Worm (Caenorhabditis elegans): ENCODE measurements around the gene C34C12.2.

DNA sequence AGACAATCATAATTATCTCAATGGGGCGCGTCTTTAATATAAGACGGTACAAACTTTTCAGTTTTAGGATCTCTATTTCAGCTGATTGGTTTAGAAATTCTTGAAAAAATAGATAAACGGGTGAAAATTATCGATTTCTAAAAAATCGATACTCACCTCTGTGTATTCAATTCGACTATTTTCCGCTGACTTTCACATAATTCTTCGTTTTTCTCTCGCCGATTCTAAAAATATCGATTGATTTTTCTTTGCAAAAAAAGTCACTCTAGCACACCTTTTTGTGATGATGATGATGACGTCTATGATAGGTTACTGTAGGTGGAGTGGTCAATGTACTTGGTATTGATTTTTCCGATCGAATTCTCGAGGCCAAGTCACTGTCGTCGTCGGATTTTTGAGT is 23.8 kb upstream of the C34C12.2 start:
- TF ChIP-seq ham-2 (GFP tag; optimal IDR thresholded peaks at IDR 0.05) (no peak), flh-1 (GFP tag; optimal IDR thresholded peaks at IDR 0.05) (no peak), elt-1 (tag; optimal IDR thresholded peaks at IDR 0.05; ENCODE audit: borderline replicate concordance, insufficient read depth) (no peak), nhr-76 (tag; optimal IDR thresholded peaks at IDR 0.05) (no peak), drap-1 (GFP tag; optimal IDR thresholded peaks at IDR 0.05) (no peak), tbx-8 (GFP tag; optimal IDR thresholded peaks at IDR 0.05) (no peak), unc-62 (GFP tag; optimal IDR thresholded peaks at IDR 0.05) (no peak), blmp-1 (tag; optimal IDR thresholded peaks at IDR 0.05) (no peak), sptf-1 (tag; optimal IDR thresholded peaks at IDR 0.05) (no peak)
